Fruit fly (Drosophila melanogaster) whole organism, embryonic: ENCODE measurements around the gene Nckx30C.

Experiments used
- Abd-B ChIP-seq: fragments of 200-800 bp; sonication (Bioruptor generic); optimal IDR thresholded peaks from 2 replicates; lab custom pipeline; 2018; ENCODE audit warnings: missing biosample characterization, mild to moderate bottlenecking, missing genetic modification characterization, moderate library complexity
- Asciz ChIP-seq: fragments of 200-800 bp; sonication (Bioruptor generic); optimal IDR thresholded peaks from 2 replicates; lab custom pipeline; 2017; ENCODE audit warnings: missing biosample characterization, mild to moderate bottlenecking, missing genetic modification characterization, missing genetic modification reagents
- CG10654 ChIP-seq: fragments of 200-800 bp; sonication (Bioruptor generic); optimal IDR thresholded peaks from 2 replicates; lab custom pipeline; 2016; ENCODE audit warnings: missing biosample characterization, missing genetic modification characterization
- CG11723 ChIP-seq: fragments of 200-800 bp; sonication (Bioruptor generic); optimal IDR thresholded peaks from 2 replicates; lab custom pipeline; 2017; ENCODE audit warnings: missing biosample characterization, mild to moderate bottlenecking, missing genetic modification characterization
- CG12219 ChIP-seq: fragments of 200-800 bp; sonication (Bioruptor generic); optimal IDR thresholded peaks from 3 replicates; lab custom pipeline; 2018; ENCODE audit warnings: missing biosample characterization, mild to moderate bottlenecking, missing genetic modification characterization
- CG1233 ChIP-seq: fragments of 200-800 bp; sonication (Bioruptor generic); optimal IDR thresholded peaks from 4 replicates; lab custom pipeline; 2018; ENCODE audit warnings: missing biosample characterization, mild to moderate bottlenecking, missing genetic modification characterization
- CG12942 ChIP-seq: fragments of 200-800 bp; sonication (Bioruptor generic); optimal IDR thresholded peaks from 3 replicates; lab custom pipeline; 2016; ENCODE audit warnings: missing biosample characterization, missing genetic modification characterization
- CG14710 ChIP-seq: fragments of 200-800 bp; sonication (Bioruptor generic); optimal IDR thresholded peaks from 3 replicates; lab custom pipeline; 2019; ENCODE audit warnings: missing biosample characterization, mild to moderate bottlenecking, missing genetic modification characterization, moderate library complexity
- CG17829 ChIP-seq: fragments of 200-800 bp; optimal IDR thresholded peaks from 2 replicates; lab custom pipeline; 2019; ENCODE audit warnings: missing biosample characterization, mild to moderate bottlenecking, missing genetic modification characterization, moderate library complexity
- CG17912 ChIP-seq: fragments of 200-800 bp; sonication (Bioruptor generic); optimal IDR thresholded peaks from 2 replicates; lab custom pipeline; 2018; ENCODE audit warnings: missing biosample characterization, mild to moderate bottlenecking, missing genetic modification characterization
- CG18599 ChIP-seq: fragments of 200-800 bp; sonication (Bioruptor generic); optimal IDR thresholded peaks from 3 replicates; lab custom pipeline; 2017; ENCODE audit warnings: missing biosample characterization, missing genetic modification characterization, mild to moderate bottlenecking, moderate library complexity, missing genetic modification reagents
- CG2889 ChIP-seq: fragments of 200-800 bp; sonication (Bioruptor generic); IDR thresholded peaks from 3 replicates; pipeline ENCODE4 v1.3.6; 2022; ENCODE audit warnings: missing biosample characterization, missing genetic modification characterization
- CG31365 ChIP-seq: fragments of 200-800 bp; sonication (Bioruptor generic); optimal IDR thresholded peaks from 2 replicates; lab custom pipeline; 2018; ENCODE audit warnings: missing biosample characterization, mild to moderate bottlenecking, missing genetic modification characterization
- CG33213 ChIP-seq: fragments of 200-800 bp; sonication (Bioruptor generic); optimal IDR thresholded peaks from 3 replicates; lab custom pipeline; 2016; ENCODE audit warnings: missing biosample characterization, missing genetic modification characterization
- CG34224 ChIP-seq: fragments of 200-800 bp; sonication (Bioruptor generic); IDR thresholded peaks from 3 replicates; pipeline ENCODE4 v1.3.6; 2022; ENCODE audit warnings: missing biosample characterization, missing genetic modification characterization; ENCODE audit not compliant: partially characterized antibody
- CG4282 ChIP-seq: fragments of 200-800 bp; sonication (Bioruptor generic); optimal IDR thresholded peaks from 2 replicates; lab custom pipeline; 2016; ENCODE audit warnings: missing biosample characterization, missing genetic modification characterization
- CG9609 ChIP-seq: fragments of 200-800 bp; sonication (Bioruptor generic); optimal IDR thresholded peaks from 3 replicates; lab custom pipeline; 2016; ENCODE audit warnings: missing biosample characterization, missing genetic modification characterization
- CG9727 ChIP-seq: fragments of 200-800 bp; sonication (Bioruptor generic); optimal IDR thresholded peaks from 3 replicates; lab custom pipeline; 2017; ENCODE audit warnings: missing biosample characterization, mild to moderate bottlenecking, missing genetic modification characterization
- Gsc ChIP-seq: fragments of 200-800 bp; sonication (Bioruptor generic); IDR thresholded peaks from 2 replicates; pipeline ENCODE4 v1.3.6; 2022; ENCODE audit warnings: missing biosample characterization, missing genetic modification characterization
- H2.0 ChIP-seq: fragments of 200-800 bp; sonication (Bioruptor generic); IDR thresholded peaks from 2 replicates; pipeline ENCODE4 v1.3.6; 2022; ENCODE audit warnings: missing biosample characterization, missing genetic modification characterization
- HLHmδ ChIP-seq: fragments of 200-800 bp; sonication (Bioruptor generic); optimal IDR thresholded peaks from 2 replicates; lab custom pipeline; 2018; ENCODE audit warnings: missing biosample characterization, mild to moderate bottlenecking, missing genetic modification characterization, moderate library complexity
- Hr78 ChIP-seq, 2 experiments: fragments of 200-800 bp in 1 of 2; fragments of >200 bp in 1 of 2; sonication (Bioruptor generic) in 1 of 2; optimal IDR thresholded peaks; 2 replicates each; lab custom pipeline; 2017 to 2019; ENCODE audit warnings: missing biosample characterization in 2 of 2, missing genetic modification characterization in 2 of 2, mild to moderate bottlenecking in 1 of 2, moderate library complexity in 1 of 2
- Nf-YC ChIP-seq: fragments of 200-800 bp; optimal IDR thresholded peaks from 3 replicates; lab custom pipeline; 2019; ENCODE audit warnings: missing biosample characterization, mild to moderate bottlenecking, missing genetic modification characterization, moderate library complexity
- Opbp ChIP-seq: fragments of 200-800 bp; sonication (Bioruptor generic); IDR thresholded peaks from 3 replicates; pipeline ENCODE4 v1.3.6; 2022; ENCODE audit warnings: missing biosample characterization, missing genetic modification characterization; ENCODE audit not compliant: partially characterized antibody
- Taf1 ChIP-seq: fragments of 200-800 bp; sonication (Bioruptor generic); IDR thresholded peaks from 2 replicates; pipeline ENCODE4 v1.3.6; 2022; ENCODE audit warnings: missing biosample characterization, missing genetic modification characterization
- Xbp1 ChIP-seq: fragments of 200-800 bp; sonication (Bioruptor generic); optimal IDR thresholded peaks from 3 replicates; lab custom pipeline; 2016; ENCODE audit warnings: missing biosample characterization, mild to moderate bottlenecking, missing genetic modification characterization
- amos ChIP-seq: fragments of 200-800 bp; sonication (Bioruptor generic); IDR thresholded peaks from 2 replicates; pipeline ENCODE4 v1.3.6; 2022; ENCODE audit warnings: missing biosample characterization, missing genetic modification characterization; ENCODE audit not compliant: partially characterized antibody
- az2 ChIP-seq: fragments of 200-800 bp; sonication (Bioruptor generic); optimal IDR thresholded peaks from 3 replicates; lab custom pipeline; 2016; ENCODE audit warnings: missing biosample characterization, missing genetic modification characterization
- bowl ChIP-seq: fragments of 200-800 bp; sonication (Bioruptor generic); IDR thresholded peaks from 2 replicates; pipeline ENCODE4 v1.3.6; 2022; ENCODE audit warnings: missing biosample characterization, missing genetic modification characterization
- bsh ChIP-seq, 2 experiments: fragments of 200-800 bp; sonication (Bioruptor generic); optimal IDR thresholded peaks; 2 replicates each; lab custom pipeline; 2017 to 2018; ENCODE audit warnings: mild to moderate bottlenecking in 2 of 2, missing biosample characterization in 2 of 2, missing genetic modification characterization in 2 of 2, moderate library complexity in 1 of 2
- cwo ChIP-seq: fragments of 200-800 bp; sonication (Bioruptor generic); optimal IDR thresholded peaks from 3 replicates; lab custom pipeline; 2017; ENCODE audit warnings: missing biosample characterization, missing genetic modification characterization, mild to moderate bottlenecking, moderate library complexity, missing genetic modification reagents
- dan ChIP-seq: fragments of 200-800 bp; sonication (Bioruptor generic); IDR thresholded peaks from 2 replicates; pipeline ENCODE4 v1.3.6; 2022; ENCODE audit warnings: missing biosample characterization, missing genetic modification characterization
- dati ChIP-seq: fragments of 200-800 bp; sonication (Bioruptor generic); IDR thresholded peaks from 2 replicates; pipeline ENCODE4 v1.3.6; 2022; ENCODE audit warnings: missing biosample characterization, missing genetic modification characterization
- gcm ChIP-seq: fragments of 200-800 bp; sonication (Bioruptor generic); optimal IDR thresholded peaks from 2 replicates; lab custom pipeline; 2019; ENCODE audit warnings: missing biosample characterization, mild to moderate bottlenecking, missing genetic modification characterization, moderate library complexity
- grau ChIP-seq: fragments of 200-800 bp; optimal IDR thresholded peaks from 3 replicates; lab custom pipeline; 2019; ENCODE audit warnings: missing biosample characterization, mild to moderate bottlenecking, missing genetic modification characterization, moderate library complexity
- grn ChIP-seq: fragments of 200-800 bp; sonication (Bioruptor generic); optimal IDR thresholded peaks from 3 replicates; lab custom pipeline; 2017; ENCODE audit warnings: missing biosample characterization, missing genetic modification characterization
- h ChIP-seq: fragments of >200 bp; optimal IDR thresholded peaks from 2 replicates; lab custom pipeline; 2017
- ham ChIP-seq: fragments of 200-800 bp; sonication (Bioruptor generic); IDR thresholded peaks from 2 replicates; pipeline ENCODE4 v1.3.6; 2022; ENCODE audit warnings: missing biosample characterization, missing genetic modification characterization
- hkb ChIP-seq, 2 experiments: fragments of 200-800 bp in 1 of 2; fragments of >200 bp in 1 of 2; sonication (Bioruptor generic) in 1 of 2; IDR thresholded peaks in 1 of 2; optimal IDR thresholded peaks in 1 of 2; 2 replicates each; pipeline versions ENCODE4 v1.3.6 to Lab custom; 2017 to 2022; ENCODE audit warnings: missing biosample characterization in 1 of 2, missing genetic modification characterization in 1 of 2
- jigr1 ChIP-seq: fragments of 200-800 bp; sonication (Bioruptor generic); IDR thresholded peaks from 3 replicates; pipeline ENCODE4 v1.3.6; 2022; ENCODE audit warnings: missing biosample characterization, missing genetic modification characterization
- ken ChIP-seq: fragments of 200-800 bp; sonication (Bioruptor generic); IDR thresholded peaks from 3 replicates; pipeline ENCODE4 v1.3.6; 2022; ENCODE audit warnings: missing biosample characterization, missing genetic modification characterization
- lov ChIP-seq, 2 experiments: fragments of 200-800 bp in 1 of 2; fragments of >200 bp in 1 of 2; sonication (Bioruptor generic) in 1 of 2; IDR thresholded peaks in 1 of 2; optimal IDR thresholded peaks in 1 of 2; 2 replicates in 1 of 2; 3 replicates in 1 of 2; pipeline versions ENCODE4 v1.3.6 to Lab custom; 2017 to 2022; ENCODE audit warnings: missing biosample characterization in 1 of 2, missing genetic modification characterization in 1 of 2
- luna ChIP-seq: fragments of 200-800 bp; sonication (Bioruptor generic); optimal IDR thresholded peaks from 2 replicates; lab custom pipeline; 2016; ENCODE audit warnings: missing biosample characterization, missing genetic modification characterization
- mld ChIP-seq: fragments of 200-800 bp; sonication (Bioruptor generic); IDR thresholded peaks from 3 replicates; pipeline ENCODE4 v1.3.6; 2022; ENCODE audit warnings: missing biosample characterization, missing genetic modification characterization; ENCODE audit not compliant: partially characterized antibody
- p53 ChIP-seq: fragments of 200-800 bp; sonication (Bioruptor generic); optimal IDR thresholded peaks from 2 replicates; lab custom pipeline; 2016; ENCODE audit warnings: missing biosample characterization, missing genetic modification characterization
- peb ChIP-seq: fragments of 200-800 bp; sonication (Bioruptor generic); IDR thresholded peaks from 2 replicates; pipeline ENCODE4 v1.3.6; 2022; ENCODE audit warnings: missing biosample characterization, missing genetic modification characterization
- pum ChIP-seq: fragments of 200-800 bp; sonication (Bioruptor generic); optimal IDR thresholded peaks from 2 replicates; lab custom pipeline; 2016; ENCODE audit warnings: missing biosample characterization, missing genetic modification characterization
- slou ChIP-seq: fragments of 200-800 bp; sonication (Bioruptor generic); optimal IDR thresholded peaks from 3 replicates; lab custom pipeline; 2016; ENCODE audit warnings: missing biosample characterization, missing genetic modification characterization
- usp ChIP-seq: fragments of >200 bp; optimal IDR thresholded peaks from 2 replicates; lab custom pipeline; 2017; ENCODE audit warnings: missing biosample characterization, missing genetic modification characterization

The Nckx30C gene

DNA sequence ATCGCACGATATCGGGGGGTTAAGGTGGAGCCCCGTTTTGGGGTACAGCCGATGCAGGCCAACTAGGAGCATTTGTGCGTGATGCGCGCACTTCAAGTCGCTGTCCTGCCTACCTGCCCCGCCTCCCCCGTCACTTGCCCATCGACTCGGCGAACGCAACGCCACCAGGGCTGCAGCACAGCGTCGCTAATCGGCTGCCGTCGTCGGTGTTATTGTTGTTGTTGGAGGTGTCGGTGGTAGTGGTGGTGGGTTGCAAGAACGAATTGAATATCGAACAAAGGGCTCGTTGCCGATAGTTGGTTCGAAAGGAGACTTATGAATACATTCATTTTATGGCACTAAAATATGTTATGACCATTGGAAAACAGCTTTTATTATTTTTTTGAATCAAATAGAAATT, 12.6 kb upstream of the Nckx30C start (continued):
- TF ChIP-seq mld (GFP tag; lab: Robert Waterston, UW), result peak; percentile 85
- peak; percentile 48; the same call in 1 of the 2 replicates for TF ChIP-seq H2.0 (GFP tag; lab: Robert Waterston, UW)
- peak; percentile 64 for TF ChIP-seq Abd-B (GFP tag; lab: Kevin White, UChicago)
- TF ChIP-seq bsh (GFP tag; optimal IDR thresholded peaks at IDR 0.05; lab: Kevin White, UChicago), result peak in 1 of 2 experiments; percentile 35
- no peak for TF ChIP-seq gcm (GFP tag; lab: Kevin White, UChicago)
- peak; percentile 92 for TF ChIP-seq CG34224 (GFP tag; lab: Robert Waterston, UW)
- peak; percentile 66 for TF ChIP-seq CG9609
- TF ChIP-seq ken (GFP tag; lab: Robert Waterston, UW), result peak; percentile 64
- TF ChIP-seq luna (GFP tag; lab: Kevin White, UChicago), result peak; percentile 40
- no peak for TF ChIP-seq dan
- TF ChIP-seq Nf-YC (tag; lab: Kevin White, UChicago), result peak; percentile 42
- peak; percentile 67 for TF ChIP-seq Xbp1
- peak; percentile 95 for TF ChIP-seq Opbp (GFP tag; lab: Robert Waterston, UW)
- no peak for TF ChIP-seq bowl
- TF ChIP-seq CG1233, result peak; percentile 50
- no peak for TF ChIP-seq Gsc (GFP tag; lab: Robert Waterston, UW)
- peak; percentile 17 for TF ChIP-seq CG10654 (GFP tag; lab: Kevin White, UChicago)
- no peak for TF ChIP-seq Taf1 (GFP tag; lab: Robert Waterston, UW)
- TF ChIP-seq CG31365 (tag; lab: Kevin White, UChicago), result peak; percentile 16
- no peak for TF ChIP-seq h (lab: Kevin White, UChicago)
- no peak for TF ChIP-seq Asciz
- no peak for TF ChIP-seq cwo (GFP tag; lab: Kevin White, UChicago)
- no peak for TF ChIP-seq hkb (optimal IDR thresholded peaks at IDR 0.05; lab: Kevin White, UChicago)
- TF ChIP-seq hkb (GFP tag; IDR thresholded peaks at IDR 0.05; lab: Robert Waterston, UW), result no peak
- no peak for TF ChIP-seq Hr78 (GFP tag; optimal IDR thresholded peaks at IDR 0.05; lab: Kevin White, UChicago)
- peak; percentile 57 for TF ChIP-seq HLHmδ (GFP tag; lab: Kevin White, UChicago)
- peak; percentile 4 for TF ChIP-seq CG4282 (GFP tag; lab: Kevin White, UChicago)
- TF ChIP-seq lov (optimal IDR thresholded peaks at IDR 0.05; lab: Kevin White, UChicago), result no peak
- peak; percentile 30; the same call in 1 of the 3 replicates for TF ChIP-seq lov (GFP tag; IDR thresholded peaks at IDR 0.05; lab: Robert Waterston, UW)
- peak; percentile 9; the same call in 1 of the 2 replicates for TF ChIP-seq ham (GFP tag; lab: Robert Waterston, UW)
- peak; percentile 65 for TF ChIP-seq CG17912 (GFP tag; lab: Kevin White, UChicago)
- no peak for TF ChIP-seq slou (GFP tag; lab: Kevin White, UChicago)
- peak; percentile 30 for TF ChIP-seq CG12219 (GFP tag; lab: Kevin White, UChicago)
- peak; percentile 69 for TF ChIP-seq CG17829 (tag; lab: Kevin White, UChicago)
- TF ChIP-seq CG12942 (GFP tag; lab: Kevin White, UChicago), result peak; percentile 18
- TF ChIP-seq CG18599 (GFP tag; lab: Kevin White, UChicago), result peak; percentile 58
- TF ChIP-seq usp (GFP tag; lab: Kevin White, UChicago), result no peak
- peak; percentile 94 for TF ChIP-seq amos (GFP tag; lab: Robert Waterston, UW)
- TF ChIP-seq dati (GFP tag; lab: Robert Waterston, UW), result 0 out of 2 replicates have a peak, but pooled peaks have one; percentile 7
- no peak for TF ChIP-seq p53 (GFP tag; lab: Kevin White, UChicago)
- TF ChIP-seq CG33213 (GFP tag; lab: Kevin White, UChicago), result peak; percentile 53
- TF ChIP-seq jigr1, result 0 out of 3 replicates have a peak, but pooled peaks have one; percentile 16
- peak; percentile 46 for TF ChIP-seq CG9727 (GFP tag; lab: Kevin White, UChicago)
- no peak for TF ChIP-seq CG2889 (GFP tag; lab: Robert Waterston, UW)
- peak; percentile 58 for TF ChIP-seq grau
- peak; percentile 53 for TF ChIP-seq CG14710 (tag; lab: Kevin White, UChicago)
- no peak for TF ChIP-seq grn (GFP tag; lab: Kevin White, UChicago)
- no peak for TF ChIP-seq peb (GFP tag; lab: Robert Waterston, UW)
- no peak for TF ChIP-seq CG11723 (GFP tag; lab: Kevin White, UChicago)
- TF ChIP-seq az2 (GFP tag; lab: Kevin White, UChicago), result peak; percentile 61
- TF ChIP-seq pum (GFP tag; lab: Kevin White, UChicago), result peak; percentile 18
